Fruit fly (Drosophila melanogaster) whole organism, embryonic: ENCODE data around the gene chic.

Experiments used
- Ada2b ChIP-seq: fragments of 200-800 bp; sonication (Bioruptor generic); IDR thresholded peaks from 2 replicates; pipeline ENCODE4 v1.3.6; 2022; ENCODE audit warnings: missing biosample characterization, missing genetic modification characterization
- Atf-2 ChIP-seq: fragments of 200-800 bp; sonication (Bioruptor generic); optimal IDR thresholded peaks from 2 replicates; lab custom pipeline; 2016; ENCODE audit warnings: missing biosample characterization, missing genetic modification characterization
- Awh ChIP-seq: fragments of 200-800 bp; sonication (Bioruptor generic); IDR thresholded peaks from 2 replicates; pipeline ENCODE4, ENCODE4 v1.3.6; 2022; ENCODE audit warnings: missing biosample characterization, missing genetic modification characterization
- BtbVII ChIP-seq: fragments of 200-800 bp; sonication (Bioruptor generic); optimal IDR thresholded peaks from 3 replicates; lab custom pipeline; 2017; ENCODE audit warnings: missing biosample characterization, mild to moderate bottlenecking, missing genetic modification characterization
- CG10462 ChIP-seq: fragments of 200-800 bp; sonication (Bioruptor generic); optimal IDR thresholded peaks from 2 replicates; lab custom pipeline; 2016; ENCODE audit warnings: missing biosample characterization, missing genetic modification characterization
- CG11723 ChIP-seq: fragments of 200-800 bp; sonication (Bioruptor generic); optimal IDR thresholded peaks from 2 replicates; lab custom pipeline; 2017; ENCODE audit warnings: missing biosample characterization, mild to moderate bottlenecking, missing genetic modification characterization
- CG12155 ChIP-seq: fragments of 200-800 bp; sonication (Bioruptor generic); optimal IDR thresholded peaks from 3 replicates; lab custom pipeline; 2016; ENCODE audit warnings: missing biosample characterization, missing genetic modification characterization
- CG12391 ChIP-seq: fragments of 200-800 bp; sonication (Bioruptor generic); optimal IDR thresholded peaks from 3 replicates; lab custom pipeline; 2018; ENCODE audit warnings: missing biosample characterization, mild to moderate bottlenecking, missing genetic modification characterization, moderate library complexity
- CG13123 ChIP-seq: fragments of 200-800 bp; sonication (Bioruptor generic); optimal IDR thresholded peaks from 2 replicates; lab custom pipeline; 2016; ENCODE audit warnings: missing biosample characterization, missing genetic modification characterization
- CG15011 ChIP-seq: fragments of 200-800 bp; sonication (Bioruptor generic); optimal IDR thresholded peaks from 3 replicates; lab custom pipeline; 2018; ENCODE audit warnings: missing biosample characterization, mild to moderate bottlenecking, missing genetic modification characterization
- CG1529 ChIP-seq: fragments of 200-800 bp; sonication (Bioruptor generic); optimal IDR thresholded peaks from 3 replicates; lab custom pipeline; 2018; ENCODE audit warnings: missing biosample characterization, missing genetic modification characterization
- CG15601 ChIP-seq: fragments of 200-800 bp; sonication (Bioruptor generic); optimal IDR thresholded peaks from 3 replicates; lab custom pipeline; 2019; ENCODE audit warnings: missing biosample characterization, mild to moderate bottlenecking, missing genetic modification characterization, moderate library complexity
- CG16779 ChIP-seq: fragments of 200-800 bp; sonication (Bioruptor generic); IDR thresholded peaks from 2 replicates; pipeline ENCODE4 v1.3.6; 2022; ENCODE audit warnings: missing biosample characterization, missing genetic modification characterization
- CG17186 ChIP-seq: fragments of 200-800 bp; sonication (Bioruptor generic); optimal IDR thresholded peaks from 3 replicates; lab custom pipeline; 2017; ENCODE audit warnings: missing biosample characterization, missing genetic modification reagents, missing genetic modification characterization
- CG1832 ChIP-seq: fragments of 200-800 bp; sonication (Bioruptor generic); optimal IDR thresholded peaks from 2 replicates; lab custom pipeline; 2017; ENCODE audit warnings: missing biosample characterization, mild to moderate bottlenecking, missing genetic modification characterization, inconsistent platforms
- CG2202 ChIP-seq: fragments of 200-800 bp; sonication (Bioruptor generic); optimal IDR thresholded peaks from 2 replicates; lab custom pipeline; 2018; ENCODE audit warnings: missing biosample characterization, mild to moderate bottlenecking, missing genetic modification characterization
- CG32767 ChIP-seq: fragments of 200-800 bp; sonication (Bioruptor generic); IDR thresholded peaks from 2 replicates; pipeline ENCODE4 v1.3.6; 2022; ENCODE audit warnings: missing biosample characterization, missing genetic modification characterization
- CG34376 ChIP-seq: fragments of 200-800 bp; sonication (Bioruptor generic); optimal IDR thresholded peaks from 2 replicates; lab custom pipeline; 2018; ENCODE audit warnings: missing biosample characterization, mild to moderate bottlenecking, missing genetic modification characterization
- CG42726 ChIP-seq: fragments of 200-800 bp; sonication (Bioruptor generic); IDR thresholded peaks from 2 replicates; pipeline ENCODE4 v1.3.6; 2022; ENCODE audit warnings: missing biosample characterization, missing genetic modification characterization; ENCODE audit not compliant: partially characterized antibody
- CG6689 ChIP-seq: fragments of 200-800 bp; sonication (Bioruptor generic); IDR thresholded peaks from 2 replicates; pipeline ENCODE4 v1.3.6; 2022; ENCODE audit warnings: missing biosample characterization, missing genetic modification characterization
- CG9609 ChIP-seq: fragments of 200-800 bp; sonication (Bioruptor generic); optimal IDR thresholded peaks from 3 replicates; lab custom pipeline; 2016; ENCODE audit warnings: missing biosample characterization, missing genetic modification characterization
- E2f2 ChIP-seq: fragments of 200-800 bp; sonication (Bioruptor generic); IDR thresholded peaks from 2 replicates; pipeline ENCODE4 v1.3.6; 2022; ENCODE audit warnings: missing biosample characterization, missing genetic modification characterization
- Eip74EF ChIP-seq, 2 experiments: fragments of 200-800 bp in 1 of 2; fragments of >200 bp in 1 of 2; sonication (Bioruptor generic) in 1 of 2; optimal IDR thresholded peaks; 2 replicates each; lab custom pipeline; 2017 to 2019; ENCODE audit warnings: missing biosample characterization in 2 of 2, missing genetic modification characterization in 2 of 2, mild to moderate bottlenecking in 1 of 2, moderate library complexity in 1 of 2
- HLH4C ChIP-seq: fragments of 200-800 bp; sonication (Bioruptor generic); IDR thresholded peaks from 3 replicates; pipeline ENCODE4 v1.3.6; 2022; ENCODE audit warnings: missing biosample characterization, missing genetic modification characterization; ENCODE audit not compliant: partially characterized antibody
- Hey ChIP-seq: fragments of 200-800 bp; sonication (Bioruptor generic); optimal IDR thresholded peaks from 3 replicates; lab custom pipeline; 2018; ENCODE audit warnings: missing biosample characterization, mild to moderate bottlenecking, missing genetic modification characterization
- MBD-R2 ChIP-seq: fragments of 200-800 bp; sonication (Bioruptor generic); IDR thresholded peaks from 2 replicates; pipeline ENCODE4 v1.3.6; 2022; ENCODE audit warnings: missing biosample characterization, missing genetic modification characterization
- Rx ChIP-seq: fragments of 200-800 bp; sonication (Bioruptor generic); IDR thresholded peaks from 2 replicates; pipeline ENCODE4 v1.3.6; 2022; ENCODE audit warnings: missing biosample characterization, missing genetic modification characterization
- Spps ChIP-seq: fragments of 200-800 bp; sonication (Bioruptor generic); optimal IDR thresholded peaks from 2 replicates; lab custom pipeline; 2018; ENCODE audit warnings: missing biosample characterization, mild to moderate bottlenecking, missing genetic modification characterization
- Sry-δ ChIP-seq: fragments of 200-800 bp; sonication (Bioruptor generic); optimal IDR thresholded peaks from 2 replicates; lab custom pipeline; 2016; ENCODE audit warnings: missing biosample characterization, missing genetic modification characterization
- amos ChIP-seq: fragments of 200-800 bp; sonication (Bioruptor generic); IDR thresholded peaks from 2 replicates; pipeline ENCODE4 v1.3.6; 2022; ENCODE audit warnings: missing biosample characterization, missing genetic modification characterization; ENCODE audit not compliant: partially characterized antibody
- ato ChIP-seq: fragments of 200-800 bp; sonication (Bioruptor generic); IDR thresholded peaks from 2 replicates; pipeline ENCODE4 v1.3.6; 2022; ENCODE audit warnings: missing biosample characterization, missing genetic modification characterization; ENCODE audit not compliant: partially characterized antibody
- bigmax ChIP-seq: fragments of 200-800 bp; sonication (Bioruptor generic); optimal IDR thresholded peaks from 2 replicates; lab custom pipeline; 2018; ENCODE audit warnings: missing biosample characterization, mild to moderate bottlenecking, missing genetic modification characterization
- cg ChIP-seq: fragments of 200-800 bp; sonication (Bioruptor generic); optimal IDR thresholded peaks from 3 replicates; lab custom pipeline; 2019; ENCODE audit warnings: missing biosample characterization, mild to moderate bottlenecking, missing genetic modification characterization, moderate library complexity
- chif ChIP-seq, 2 experiments: fragments of 200-800 bp; sonication (Bioruptor generic); optimal IDR thresholded peaks; 3 replicates each; lab custom pipeline; 2016; ENCODE audit warnings: missing biosample characterization in 2 of 2, missing genetic modification characterization in 2 of 2
- da ChIP-seq: fragments of 200-800 bp; sonication (Bioruptor generic); optimal IDR thresholded peaks from 2 replicates; lab custom pipeline; 2016; ENCODE audit warnings: missing biosample characterization, missing genetic modification characterization
- disco-r ChIP-seq: fragments of 200-800 bp; sonication (Bioruptor generic); optimal IDR thresholded peaks from 2 replicates; lab custom pipeline; 2016; ENCODE audit warnings: missing biosample characterization, missing genetic modification characterization
- dpn ChIP-seq, 2 experiments: fragments of 200-800 bp; sonication (Bioruptor generic); optimal IDR thresholded peaks; 3 replicates each; lab custom pipeline; 2016; ENCODE audit warnings: missing biosample characterization in 2 of 2, missing genetic modification characterization in 2 of 2
- en ChIP-seq: fragments of 200-800 bp; sonication (Bioruptor generic); optimal IDR thresholded peaks from 2 replicates; lab custom pipeline; 2016; ENCODE audit warnings: missing biosample characterization, missing genetic modification characterization
- fd102C ChIP-seq: fragments of 200-800 bp; sonication (Bioruptor generic); optimal IDR thresholded peaks from 2 replicates; lab custom pipeline; 2018; ENCODE audit warnings: missing biosample characterization, mild to moderate bottlenecking, missing genetic modification characterization, moderate library complexity
- fd64A ChIP-seq: fragments of 200-800 bp; sonication (Bioruptor generic); optimal IDR thresholded peaks from 3 replicates; lab custom pipeline; 2018; ENCODE audit warnings: missing biosample characterization, mild to moderate bottlenecking, missing genetic modification characterization
- gce ChIP-seq: fragments of 200-800 bp; sonication (Bioruptor generic); IDR thresholded peaks from 3 replicates; pipeline ENCODE4 v1.3.6; 2022; ENCODE audit warnings: missing biosample characterization, missing genetic modification characterization
- gsb-n ChIP-seq: fragments of 200-800 bp; sonication (Bioruptor generic); optimal IDR thresholded peaks from 3 replicates; lab custom pipeline; 2018; ENCODE audit warnings: missing biosample characterization, mild to moderate bottlenecking, missing genetic modification characterization
- h ChIP-seq: fragments of >200 bp; optimal IDR thresholded peaks from 2 replicates; lab custom pipeline; 2017
- ham ChIP-seq: fragments of 200-800 bp; sonication (Bioruptor generic); IDR thresholded peaks from 2 replicates; pipeline ENCODE4 v1.3.6; 2022; ENCODE audit warnings: missing biosample characterization, missing genetic modification characterization
- hb ChIP-seq: fragments of 200-800 bp; sonication (Bioruptor generic); IDR thresholded peaks from 3 replicates; pipeline ENCODE4 v1.3.6; 2022; ENCODE audit warnings: missing biosample characterization, missing genetic modification characterization; ENCODE audit not compliant: partially characterized antibody
- luna ChIP-seq: fragments of 200-800 bp; sonication (Bioruptor generic); optimal IDR thresholded peaks from 2 replicates; lab custom pipeline; 2016; ENCODE audit warnings: missing biosample characterization, missing genetic modification characterization
- nerfin-1 ChIP-seq: fragments of 200-800 bp; sonication (Bioruptor generic); optimal IDR thresholded peaks from 3 replicates; lab custom pipeline; 2019; ENCODE audit warnings: missing biosample characterization, mild to moderate bottlenecking, missing genetic modification characterization, moderate library complexity
- onecut ChIP-seq: fragments of 200-800 bp; sonication (Bioruptor generic); IDR thresholded peaks from 2 replicates; pipeline ENCODE4 v1.3.6; 2022; ENCODE audit warnings: missing biosample characterization, missing genetic modification characterization
- scrt ChIP-seq: fragments of 200-800 bp; sonication (Bioruptor generic); optimal IDR thresholded peaks from 2 replicates; lab custom pipeline; 2018; ENCODE audit warnings: missing biosample characterization, mild to moderate bottlenecking, missing genetic modification characterization, moderate library complexity
- slp2 ChIP-seq: fragments of 200-800 bp; sonication (Bioruptor generic); optimal IDR thresholded peaks from 2 replicates; lab custom pipeline; 2016; ENCODE audit warnings: missing biosample characterization, missing genetic modification characterization
- vnd ChIP-seq: fragments of 200-800 bp; sonication (Bioruptor generic); IDR thresholded peaks from 3 replicates; pipeline ENCODE4 v1.3.6; 2022; ENCODE audit warnings: missing biosample characterization, missing genetic modification characterization; ENCODE audit not compliant: partially characterized antibody

The chic gene

dm6 chr2L:5999247-5999646, 18.4 kb upstream of the chic start, which contains the start of gene Kdm5 (continued):
- TF ChIP-seq CG16779 (GFP tag; lab: Robert Waterston, UW) (no peak), Hey (tag; lab: Kevin White, UChicago) (no peak), Awh (no peak), CG32767 (GFP tag; lab: Robert Waterston, UW) (no peak), HLH4C (GFP tag; lab: Robert Waterston, UW) (no peak), CG17186 (GFP tag; lab: Kevin White, UChicago) (peak; percentile 38), bigmax (GFP tag; lab: Kevin White, UChicago) (peak; percentile 31), ato (0 out of 2 replicates have a peak, but pooled peaks have one; percentile 51), da (GFP tag; lab: Kevin White, UChicago) (no peak), CG12391 (tag; lab: Kevin White, UChicago) (peak; percentile 9), CG2202 (tag; lab: Kevin White, UChicago) (no peak), gce (0 out of 3 replicates have a peak, but pooled peaks have one; percentile 5), CG34376 (GFP tag; lab: Kevin White, UChicago) (peak; percentile 19), CG42726 (GFP tag; lab: Robert Waterston, UW) (no peak), en (GFP tag; lab: Kevin White, UChicago) (no peak), slp2 (no peak), hb (GFP tag; lab: Robert Waterston, UW) (no peak), CG11723 (GFP tag; lab: Kevin White, UChicago) (no peak), onecut (GFP tag; lab: Robert Waterston, UW) (0 out of 2 replicates have a peak, but pooled peaks have one; percentile 13), chif (GFP tag; optimal IDR thresholded peaks at IDR 0.05; lab: Kevin White, UChicago) (no peak), CG1832 (GFP tag; lab: Kevin White, UChicago) (no peak), MBD-R2 (GFP tag; lab: Robert Waterston, UW) (peak; percentile 67), CG9609 (GFP tag; lab: Kevin White, UChicago) (peak; percentile 54), nerfin-1 (no peak), luna (GFP tag; lab: Kevin White, UChicago) (no peak), CG13123 (no peak), disco-r (no peak), amos (GFP tag; lab: Robert Waterston, UW) (peak; percentile 34; the same call in 1 of the 2 replicates), ham (GFP tag; lab: Robert Waterston, UW) (no peak), Ada2b (GFP tag; lab: Robert Waterston, UW) (no peak), E2f2 (peak; percentile 67), CG15011 (GFP tag; lab: Kevin White, UChicago) (no peak), fd102C (GFP tag; lab: Kevin White, UChicago) (no peak), CG1529 (no peak), Rx (GFP tag; lab: Robert Waterston, UW) (no peak), h (lab: Kevin White, UChicago) (no peak), cg (peak; percentile 67), vnd (GFP tag; lab: Robert Waterston, UW) (no peak), CG12155 (GFP tag; lab: Kevin White, UChicago) (peak; percentile 39), BtbVII (GFP tag; lab: Kevin White, UChicago) (no peak), Eip74EF (GFP tag; optimal IDR thresholded peaks at IDR 0.05; lab: Kevin White, UChicago) (no peak), Sry-δ (GFP tag; lab: Kevin White, UChicago) (peak; percentile 37), CG6689 (GFP tag; lab: Robert Waterston, UW) (0 out of 2 replicates have a peak, but pooled peaks have one; percentile 14), CG15601 (tag; lab: Kevin White, UChicago) (peak; percentile 1), dpn (GFP tag; optimal IDR thresholded peaks at IDR 0.05; lab: Kevin White, UChicago) (peak in 1 of 2 experiments; percentile 39), CG10462 (GFP tag; lab: Kevin White, UChicago) (no peak), scrt (GFP tag; lab: Kevin White, UChicago) (no peak), fd64A (GFP tag; lab: Kevin White, UChicago) (no peak), Atf-2 (GFP tag; lab: Kevin White, UChicago) (no peak), gsb-n (no peak), Spps (tag; lab: Kevin White, UChicago) (no peak)
